Fruit fly (Drosophila melanogaster) whole organism, embryonic: ENCODE data around the gene CG12581.

Source experiments
- Abd-B ChIP-seq: fragments of 200-800 bp; sonication (Bioruptor generic); optimal IDR thresholded peaks from 2 replicates; lab custom pipeline; 2018; ENCODE audit warnings: missing biosample characterization, mild to moderate bottlenecking, missing genetic modification characterization, moderate library complexity
- Ada2b ChIP-seq: fragments of 200-800 bp; sonication (Bioruptor generic); IDR thresholded peaks from 2 replicates; pipeline ENCODE4 v1.3.6; 2022; ENCODE audit warnings: missing biosample characterization, missing genetic modification characterization
- Atf6 ChIP-seq: fragments of 200-800 bp; sonication (Bioruptor generic); IDR thresholded peaks from 2 replicates; pipeline ENCODE4 v1.3.6; 2022; ENCODE audit warnings: missing biosample characterization, missing genetic modification characterization
- Awh ChIP-seq: fragments of 200-800 bp; sonication (Bioruptor generic); IDR thresholded peaks from 2 replicates; pipeline ENCODE4, ENCODE4 v1.3.6; 2022; ENCODE audit warnings: missing biosample characterization, missing genetic modification characterization
- CG10147 ChIP-seq: fragments of 200-800 bp; sonication (Bioruptor generic); optimal IDR thresholded peaks from 2 replicates; lab custom pipeline; 2019; ENCODE audit warnings: missing biosample characterization, mild to moderate bottlenecking, missing genetic modification characterization, moderate library complexity
- CG11456 ChIP-seq: fragments of 200-800 bp; sonication (Bioruptor generic); IDR thresholded peaks from 3 replicates; pipeline ENCODE4 v1.3.6; 2022; ENCODE audit warnings: missing biosample characterization, missing genetic modification characterization
- CG14441 ChIP-seq: fragments of 200-800 bp; sonication (Bioruptor generic); IDR thresholded peaks from 2 replicates; pipeline ENCODE4 v1.3.6; 2022; ENCODE audit warnings: missing biosample characterization, missing genetic modification characterization
- CG16813 ChIP-seq: fragments of 200-800 bp; sonication (Bioruptor generic); IDR thresholded peaks from 3 replicates; pipeline ENCODE4 v1.3.6; 2022; ENCODE audit warnings: missing biosample characterization, missing genetic modification characterization; ENCODE audit not compliant: partially characterized antibody
- CG2116 ChIP-seq: fragments of 200-800 bp; sonication (Bioruptor generic); optimal IDR thresholded peaks from 3 replicates; lab custom pipeline; 2018; ENCODE audit warnings: missing biosample characterization, mild to moderate bottlenecking, missing genetic modification characterization
- CG2129 ChIP-seq: fragments of 200-800 bp; sonication (Bioruptor generic); IDR thresholded peaks from 2 replicates; pipeline ENCODE4 v1.3.6; 2022; ENCODE audit warnings: missing biosample characterization, missing genetic modification characterization; ENCODE audit not compliant: partially characterized antibody
- CG30020 ChIP-seq: fragments of 200-800 bp; optimal IDR thresholded peaks from 2 replicates; lab custom pipeline; 2019; ENCODE audit warnings: missing biosample characterization, mild to moderate bottlenecking, missing genetic modification characterization, moderate library complexity
- CG31388 ChIP-seq: fragments of 200-800 bp; sonication (Bioruptor generic); optimal IDR thresholded peaks from 2 replicates; lab custom pipeline; 2016; ENCODE audit warnings: missing biosample characterization, missing genetic modification characterization
- CG33557 ChIP-seq: fragments of 200-800 bp; sonication (Bioruptor generic); optimal IDR thresholded peaks from 2 replicates; lab custom pipeline; 2019; ENCODE audit warnings: missing biosample characterization, mild to moderate bottlenecking, missing genetic modification characterization, moderate library complexity
- CG42726 ChIP-seq: fragments of 200-800 bp; sonication (Bioruptor generic); IDR thresholded peaks from 2 replicates; pipeline ENCODE4 v1.3.6; 2022; ENCODE audit warnings: missing biosample characterization, missing genetic modification characterization; ENCODE audit not compliant: partially characterized antibody
- CG4424 ChIP-seq: fragments of 200-800 bp; sonication (Bioruptor generic); optimal IDR thresholded peaks from 3 replicates; lab custom pipeline; 2016; ENCODE audit warnings: missing biosample characterization, missing genetic modification characterization
- CG4617 ChIP-seq: fragments of 200-800 bp; sonication (Bioruptor generic); optimal IDR thresholded peaks from 3 replicates; lab custom pipeline; 2016; ENCODE audit warnings: missing biosample characterization, missing genetic modification characterization, borderline replicate concordance
- CG4707 ChIP-seq: fragments of 200-800 bp; sonication (Bioruptor generic); optimal IDR thresholded peaks from 2 replicates; lab custom pipeline; 2018; ENCODE audit warnings: missing biosample characterization, mild to moderate bottlenecking, missing genetic modification characterization, moderate library complexity
- CG5953 ChIP-seq: fragments of 200-800 bp; sonication (Bioruptor generic); IDR thresholded peaks from 2 replicates; pipeline ENCODE4 v1.3.6; 2022; ENCODE audit warnings: missing biosample characterization, missing genetic modification characterization
- CG6854 ChIP-seq: fragments of 200-800 bp; sonication (Bioruptor generic); optimal IDR thresholded peaks from 3 replicates; lab custom pipeline; 2017; ENCODE audit warnings: missing biosample characterization, mild to moderate bottlenecking, missing genetic modification characterization
- CG7357 ChIP-seq: fragments of 200-800 bp; sonication (Bioruptor generic); IDR thresholded peaks from 3 replicates; pipeline ENCODE4 v1.3.6; 2022; ENCODE audit warnings: missing biosample characterization, missing genetic modification characterization
- CG9797 ChIP-seq: fragments of 200-800 bp; sonication (Bioruptor generic); optimal IDR thresholded peaks from 3 replicates; lab custom pipeline; 2018; ENCODE audit warnings: missing biosample characterization, mild to moderate bottlenecking, missing genetic modification characterization
- Chrac-16 ChIP-seq: fragments of 200-800 bp; sonication (Bioruptor generic); optimal IDR thresholded peaks from 3 replicates; lab custom pipeline; 2016; ENCODE audit warnings: missing biosample characterization, missing genetic modification characterization
- Dfd ChIP-seq, 2 experiments: fragments of >200 bp; optimal IDR thresholded peaks; 2 replicates each; lab custom pipeline; 2017; ENCODE audit warnings: missing biosample characterization in 2 of 2, missing genetic modification characterization in 2 of 2
- Drgx ChIP-seq: fragments of 200-800 bp; sonication (Bioruptor generic); IDR thresholded peaks from 2 replicates; pipeline ENCODE4 v1.3.6; 2022; ENCODE audit warnings: missing biosample characterization, missing genetic modification characterization
- E2f1 ChIP-seq: fragments of 200-800 bp; sonication (Bioruptor generic); IDR thresholded peaks from 2 replicates; pipeline ENCODE4 v1.3.6; 2022; ENCODE audit warnings: missing biosample characterization, missing genetic modification characterization
- HLHmδ ChIP-seq: fragments of 200-800 bp; sonication (Bioruptor generic); optimal IDR thresholded peaks from 2 replicates; lab custom pipeline; 2018; ENCODE audit warnings: missing biosample characterization, mild to moderate bottlenecking, missing genetic modification characterization, moderate library complexity
- Hand ChIP-seq: fragments of 200-800 bp; sonication (Bioruptor generic); optimal IDR thresholded peaks from 2 replicates; lab custom pipeline; 2017; ENCODE audit warnings: mild to moderate bottlenecking, missing biosample characterization, missing genetic modification reagents, missing genetic modification characterization
- Lim3 ChIP-seq: fragments of 200-800 bp; sonication (Bioruptor generic); IDR thresholded peaks from 2 replicates; pipeline ENCODE4 v1.3.6; 2022; ENCODE audit warnings: missing biosample characterization, missing genetic modification characterization
- Max ChIP-seq: fragments of 200-800 bp; sonication (Bioruptor generic); optimal IDR thresholded peaks from 2 replicates; lab custom pipeline; 2016; ENCODE audit warnings: missing biosample characterization, mild to moderate bottlenecking, missing genetic modification characterization
- Scr ChIP-seq: fragments of 200-800 bp; sonication (Bioruptor generic); IDR thresholded peaks from 2 replicates; pipeline ENCODE4 v1.3.6; 2022; ENCODE audit warnings: missing biosample characterization, missing genetic modification characterization; ENCODE audit not compliant: partially characterized antibody
- Sox102F ChIP-seq: fragments of 200-800 bp; sonication (Bioruptor generic); optimal IDR thresholded peaks from 2 replicates; lab custom pipeline; 2018; ENCODE audit warnings: missing biosample characterization, mild to moderate bottlenecking, missing genetic modification characterization, moderate library complexity
- Spps ChIP-seq: fragments of 200-800 bp; sonication (Bioruptor generic); optimal IDR thresholded peaks from 2 replicates; lab custom pipeline; 2018; ENCODE audit warnings: missing biosample characterization, mild to moderate bottlenecking, missing genetic modification characterization
- Sry-δ ChIP-seq: fragments of 200-800 bp; sonication (Bioruptor generic); optimal IDR thresholded peaks from 2 replicates; lab custom pipeline; 2016; ENCODE audit warnings: missing biosample characterization, missing genetic modification characterization
- ato ChIP-seq: fragments of 200-800 bp; sonication (Bioruptor generic); IDR thresholded peaks from 2 replicates; pipeline ENCODE4 v1.3.6; 2022; ENCODE audit warnings: missing biosample characterization, missing genetic modification characterization; ENCODE audit not compliant: partially characterized antibody
- corto ChIP-seq: fragments of 200-800 bp; sonication (Bioruptor generic); optimal IDR thresholded peaks from 2 replicates; lab custom pipeline; 2016; ENCODE audit warnings: missing biosample characterization, mild to moderate bottlenecking, missing genetic modification characterization, moderate library complexity
- dmrt11E ChIP-seq: fragments of 200-800 bp; sonication (Bioruptor generic); optimal IDR thresholded peaks from 3 replicates; lab custom pipeline; 2018; ENCODE audit warnings: missing biosample characterization, mild to moderate bottlenecking, missing genetic modification characterization, moderate library complexity
- gro ChIP-seq: fragments of 200-800 bp; sonication (Bioruptor generic); optimal IDR thresholded peaks from 2 replicates; lab custom pipeline; 2016; ENCODE audit warnings: missing biosample characterization, missing genetic modification characterization
- hkb ChIP-seq, 2 experiments: fragments of 200-800 bp in 1 of 2; fragments of >200 bp in 1 of 2; sonication (Bioruptor generic) in 1 of 2; IDR thresholded peaks in 1 of 2; optimal IDR thresholded peaks in 1 of 2; 2 replicates each; pipeline versions ENCODE4 v1.3.6 to Lab custom; 2017 to 2022; ENCODE audit warnings: missing biosample characterization in 1 of 2, missing genetic modification characterization in 1 of 2
- lbe ChIP-seq: fragments of 200-800 bp; sonication (Bioruptor generic); optimal IDR thresholded peaks from 2 replicates; lab custom pipeline; 2016; ENCODE audit warnings: missing biosample characterization, mild to moderate bottlenecking, missing genetic modification characterization
- mam ChIP-seq: fragments of 200-800 bp; sonication (Bioruptor generic); optimal IDR thresholded peaks from 3 replicates; lab custom pipeline; 2016; ENCODE audit warnings: missing biosample characterization, missing genetic modification characterization
- run ChIP-seq: fragments of 200-800 bp; sonication (Bioruptor generic); optimal IDR thresholded peaks from 3 replicates; lab custom pipeline; 2018; ENCODE audit warnings: missing biosample characterization, mild to moderate bottlenecking, missing genetic modification characterization
- sd ChIP-seq: fragments of 200-800 bp; sonication (Bioruptor generic); optimal IDR thresholded peaks from 3 replicates; lab custom pipeline; 2018; ENCODE audit warnings: missing biosample characterization, mild to moderate bottlenecking, missing genetic modification characterization, moderate library complexity
- sens-2 ChIP-seq: fragments of 200-800 bp; sonication (Bioruptor generic); IDR thresholded peaks from 2 replicates; pipeline ENCODE4 v1.3.6; 2022; ENCODE audit warnings: missing biosample characterization, missing genetic modification characterization
- sisA ChIP-seq: fragments of 200-800 bp; sonication (Bioruptor generic); IDR thresholded peaks from 2 replicates; pipeline ENCODE4 v1.3.6; 2022; ENCODE audit warnings: missing biosample characterization, missing genetic modification characterization
- slbo ChIP-seq: fragments of 200-800 bp; sonication (Bioruptor generic); IDR thresholded peaks from 2 replicates; pipeline ENCODE4 v1.3.6; 2022; ENCODE audit warnings: missing biosample characterization, missing genetic modification characterization
- tio ChIP-seq: fragments of 200-800 bp; sonication (Bioruptor generic); optimal IDR thresholded peaks from 2 replicates; lab custom pipeline; 2017; ENCODE audit warnings: missing biosample characterization, missing genetic modification characterization, inconsistent platforms
- tup ChIP-seq: fragments of 200-800 bp; sonication (Bioruptor generic); optimal IDR thresholded peaks from 2 replicates; lab custom pipeline; 2016; ENCODE audit warnings: missing biosample characterization, mild to moderate bottlenecking, missing genetic modification characterization, moderate library complexity
- vnd ChIP-seq: fragments of 200-800 bp; sonication (Bioruptor generic); IDR thresholded peaks from 3 replicates; pipeline ENCODE4 v1.3.6; 2022; ENCODE audit warnings: missing biosample characterization, missing genetic modification characterization; ENCODE audit not compliant: partially characterized antibody
- z ChIP-seq: fragments of 200-800 bp; sonication (Bioruptor generic); IDR thresholded peaks from 3 replicates; pipeline ENCODE4 v1.3.6; 2022; ENCODE audit warnings: missing biosample characterization, missing genetic modification characterization
- zen ChIP-seq: fragments of 200-800 bp; sonication (Bioruptor generic); optimal IDR thresholded peaks from 3 replicates; lab custom pipeline; 2018; ENCODE audit warnings: missing biosample characterization, mild to moderate bottlenecking, missing genetic modification characterization, moderate library complexity

Gene CG12581

DNA sequence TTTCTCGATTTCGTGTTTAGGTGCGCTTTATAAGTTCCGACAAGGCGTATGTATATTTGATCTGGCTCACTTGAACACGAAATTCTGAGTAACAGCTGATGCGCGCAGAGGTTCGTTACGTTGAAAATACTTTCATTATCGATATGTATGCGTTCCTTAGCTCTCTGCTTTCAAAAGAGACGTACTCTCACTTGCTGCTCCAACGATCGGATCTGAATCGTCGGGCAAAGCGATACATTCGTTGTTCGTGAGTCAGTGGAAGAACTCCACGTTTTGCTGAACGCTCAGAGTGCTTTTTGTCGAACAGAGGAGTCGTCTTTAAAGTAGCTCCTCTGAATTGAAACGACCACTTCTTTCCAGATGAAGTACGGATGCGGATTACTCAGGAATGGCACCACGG, 22.6 kb downstream of the CG12581 start, which contains the start of gene beta-Man (continued):
- TF ChIP-seq Abd-B (GFP tag; lab: Kevin White, UChicago) (no peak), sd (tag; lab: Kevin White, UChicago) (no peak), run (tag; lab: Kevin White, UChicago) (no peak), CG2116 (GFP tag; lab: Kevin White, UChicago) (peak; percentile 12), Max (GFP tag; lab: Kevin White, UChicago) (no peak), CG14441 (no peak), Dfd (GFP tag; optimal IDR thresholded peaks at IDR 0.05; lab: Kevin White, UChicago) (no peak), CG9797 (GFP tag; lab: Kevin White, UChicago) (peak; percentile 9), CG10147 (GFP tag; lab: Kevin White, UChicago) (no peak), vnd (no peak), CG5953 (no peak), Spps (no peak), CG33557 (GFP tag; lab: Kevin White, UChicago) (no peak), CG4424 (GFP tag; lab: Kevin White, UChicago) (no peak), dmrt11E (no peak), slbo (GFP tag; lab: Robert Waterston, UW) (no peak), Drgx (no peak), hkb (optimal IDR thresholded peaks at IDR 0.05; lab: Kevin White, UChicago) (no peak), hkb (GFP tag; IDR thresholded peaks at IDR 0.05; lab: Robert Waterston, UW) (0 out of 2 replicates have a peak, but pooled peaks have one; percentile 21), tup (GFP tag; lab: Kevin White, UChicago) (no peak), CG7357 (no peak), CG42726 (GFP tag; lab: Robert Waterston, UW) (peak; percentile 42; the same call in 1 of the 2 replicates), tio (GFP tag; lab: Kevin White, UChicago) (no peak), E2f1 (GFP tag; lab: Robert Waterston, UW) (no peak), sens-2 (GFP tag; lab: Robert Waterston, UW) (no peak), CG11456 (GFP tag; lab: Robert Waterston, UW) (no peak), Atf6 (GFP tag; lab: Robert Waterston, UW) (no peak), CG4617 (GFP tag; lab: Kevin White, UChicago) (no peak), Awh (GFP tag; lab: Robert Waterston, UW) (no peak), CG6854 (GFP tag; lab: Kevin White, UChicago) (no peak), corto (GFP tag; lab: Kevin White, UChicago) (no peak), z (GFP tag; lab: Robert Waterston, UW) (no peak), CG30020 (tag; lab: Kevin White, UChicago) (peak; percentile 84), sisA (GFP tag; lab: Robert Waterston, UW) (no peak), HLHmδ (GFP tag; lab: Kevin White, UChicago) (peak; percentile 11), gro (no peak), Hand (GFP tag; lab: Kevin White, UChicago) (no peak), Lim3 (no peak), Chrac-16 (GFP tag; lab: Kevin White, UChicago) (no peak), Sox102F (GFP tag; lab: Kevin White, UChicago) (no peak), CG16813 (GFP tag; lab: Robert Waterston, UW) (peak; percentile 57; the same call in 2 of the 3 replicates), mam (no peak), zen (tag; lab: Kevin White, UChicago) (no peak), lbe (GFP tag; lab: Kevin White, UChicago) (no peak), Sry-δ (GFP tag; lab: Kevin White, UChicago) (peak; percentile 51), ato (GFP tag; lab: Robert Waterston, UW) (0 out of 2 replicates have a peak, but pooled peaks have one; percentile 44), Scr (GFP tag; lab: Robert Waterston, UW) (peak; percentile 34), CG2129 (0 out of 2 replicates have a peak, but pooled peaks have one; percentile 22), CG4707 (GFP tag; lab: Kevin White, UChicago) (no peak), Ada2b (GFP tag; lab: Robert Waterston, UW) (no peak), CG31388 (GFP tag; lab: Kevin White, UChicago) (no peak)
